Worm (Caenorhabditis elegans) whole organism, young adult: ENCODE results near the gene clec-64.

Source experiments
- F57A8.1 ChIP-seq: fragments of 200-800 bp; sonication (Bioruptor generic); optimal IDR thresholded peaks from 2 replicates; lab custom pipeline; 2018; ENCODE audit warnings: mild to moderate bottlenecking, missing genetic modification characterization, moderate library complexity, missing compliant biosample characterization
- Y53G8AR.9 ChIP-seq: fragments of 200-800 bp; sonication (Bioruptor generic); conservative IDR thresholded peaks from 2 replicates; pipeline ENCODE4 v1.3.6; 2022; ENCODE audit warnings: missing genetic modification reagents, missing genetic modification characterization, missing compliant biosample characterization
- Y79H2A.3 ChIP-seq: fragments of 200-800 bp; sonication (Bioruptor generic); conservative IDR thresholded peaks from 2 replicates; pipeline ENCODE4 v1.3.6; 2022; ENCODE audit warnings: missing genetic modification reagents, missing genetic modification characterization, missing compliant biosample characterization
- cebp-1 ChIP-seq, 2 experiments: fragments of 200-800 bp in 1 of 2; sonication (Bioruptor generic) in 1 of 2; sonication (generic microtip) in 1 of 2; IDR thresholded peaks in 1 of 2; optimal IDR thresholded peaks in 1 of 2; 2 replicates each; pipeline versions ENCODE4 v1.3.6 to Lab custom; 2017 to 2022; ENCODE audit warnings: missing compliant biosample characterization in 2 of 2, missing genetic modification characterization in 2 of 2, mild to moderate bottlenecking in 1 of 2, missing genetic modification reagents in 1 of 2, moderate library complexity in 1 of 2
- ceh-100 ChIP-seq: fragments of 200-800 bp; sonication (Bioruptor generic); IDR thresholded peaks from 2 replicates; pipeline ENCODE4 v1.3.6; 2022; ENCODE audit warnings: missing genetic modification reagents, missing genetic modification characterization, missing compliant biosample characterization
- ceh-79 ChIP-seq: sonication (generic microtip); optimal IDR thresholded peaks from 2 replicates; lab custom pipeline; 2017; ENCODE audit warnings: mild to moderate bottlenecking, missing genetic modification characterization, missing compliant biosample characterization
- dox-1 ChIP-seq: fragments of 200-800 bp; sonication (Bioruptor generic); IDR thresholded peaks from 2 replicates; pipeline ENCODE4 v1.3.6; 2022; ENCODE audit warnings: missing genetic modification reagents, missing genetic modification characterization, missing compliant biosample characterization
- efl-1 ChIP-seq: fragments of 150-350 bp; optimal IDR thresholded peaks from 2 replicates; lab custom pipeline; 2014; ENCODE audit warnings: missing biosample characterization, missing genetic modification reagents, missing genetic modification characterization
- ets-4 ChIP-seq: fragments of 200-800 bp; sonication (Bioruptor generic); optimal IDR thresholded peaks from 2 replicates; lab custom pipeline; 2018; ENCODE audit warnings: mild to moderate bottlenecking, missing genetic modification characterization, missing compliant biosample characterization
- hlh-26 ChIP-seq: fragments of 200-800 bp; sonication (Bioruptor generic); conservative IDR thresholded peaks from 2 replicates; pipeline ENCODE4 v1.3.6; 2022; ENCODE audit warnings: missing genetic modification reagents, missing genetic modification characterization, missing compliant biosample characterization
- mcd-1 ChIP-seq: fragments of 200-800 bp; sonication (Bioruptor generic); IDR thresholded peaks from 2 replicates; pipeline ENCODE4 v1.3.6; 2022; ENCODE audit warnings: missing genetic modification reagents, missing genetic modification characterization, missing compliant biosample characterization
- pha-4 ChIP-seq: fragments of 150-350 bp; sonication (generic microtip); optimal IDR thresholded peaks from 2 replicates; lab custom pipeline; 2014; ENCODE audit warnings: missing biosample characterization, missing genetic modification reagents, missing genetic modification characterization
- unc-62 ChIP-seq: fragments of 150-350 bp; optimal IDR thresholded peaks from 2 replicates; lab custom pipeline; 2014; ENCODE audit warnings: missing biosample characterization, missing genetic modification reagents, missing genetic modification characterization

ce11 chrII:12935259-12935658 lies 37.2 kb downstream of the clec-64 start, which contains the start of gene lips-9:
- no peak for TF ChIP-seq pha-4 (tag; lab: Kevin White, UChicago)
- no peak for TF ChIP-seq unc-62 (GFP tag; lab: Kevin White, UChicago)
- TF ChIP-seq hlh-26 = no peak
- TF ChIP-seq efl-1 (GFP tag; lab: Kevin White, UChicago) = no peak
- TF ChIP-seq Y79H2A.3 (GFP tag; lab: Robert Waterston, UW) = no peak
- no peak for TF ChIP-seq ceh-79 (tag; lab: Kevin White, UChicago)
- no peak for TF ChIP-seq dox-1
- no peak for TF ChIP-seq ceh-100
- TF ChIP-seq F57A8.1 (GFP tag; lab: Kevin White, UChicago) = no peak
- no peak for TF ChIP-seq ets-4 (GFP tag; lab: Kevin White, UChicago)
- no peak for TF ChIP-seq mcd-1 (GFP tag; lab: Robert Waterston, UW)
- no peak for TF ChIP-seq Y53G8AR.9
- TF ChIP-seq cebp-1 (GFP tag; IDR thresholded peaks at IDR 0.05; lab: Robert Waterston, UW) = no peak
- TF ChIP-seq cebp-1 (tag; optimal IDR thresholded peaks at IDR 0.05; lab: Kevin White, UChicago) = no peak
